Fruit fly (Drosophila melanogaster): ENCODE results near the gene CG46281.

The CG46281 gene

DNA sequence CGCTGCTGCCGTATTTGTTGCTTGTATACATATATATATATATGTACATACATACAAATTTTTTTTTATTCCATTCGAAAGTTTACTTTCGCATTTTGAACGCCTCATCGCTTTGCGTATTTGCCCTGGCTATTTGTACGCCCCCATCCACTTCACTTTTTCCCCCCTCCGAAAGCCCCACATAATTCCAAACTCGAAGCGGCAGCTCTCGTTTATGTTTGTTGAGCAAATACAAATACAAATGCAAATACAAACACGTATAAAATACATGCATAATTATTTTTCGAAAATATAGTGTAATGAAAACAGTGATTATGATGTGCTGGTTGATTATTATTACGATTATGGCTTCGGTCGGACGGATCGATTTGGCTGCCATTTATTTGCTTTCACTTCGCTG, 37.9 kb upstream of the CG46281 start (continued):
- peak; percentile 94 for TF ChIP-seq PHDP (tag; optimal IDR thresholded peaks at IDR 0.05)
- peak; percentile 21 for TF ChIP-seq tx (GFP tag; optimal IDR thresholded peaks at IDR 0.05)
- TF ChIP-seq CG32767 (GFP tag; IDR thresholded peaks at IDR 0.05): peak; percentile 38; the same call in 1 of the 2 replicates
- peak; percentile 77 for TF ChIP-seq jing (GFP tag; optimal IDR thresholded peaks at IDR 0.05)
- TF ChIP-seq sim (GFP tag; IDR thresholded peaks at IDR 0.05): peak; percentile 94
- peak; percentile 87 for TF ChIP-seq CG17802 (tag; optimal IDR thresholded peaks at IDR 0.05)
- no peak for TF ChIP-seq Neu2 (GFP tag; optimal IDR thresholded peaks at IDR 0.05; ENCODE audit: borderline replicate concordance)
- peak; percentile 76 for TF ChIP-seq CG12659 (GFP tag; optimal IDR thresholded peaks at IDR 0.05)
- TF ChIP-seq CG15479 (GFP tag; optimal IDR thresholded peaks at IDR 0.05): peak; percentile 15
- peak; percentile 77 for TF ChIP-seq cwo (GFP tag; optimal IDR thresholded peaks at IDR 0.05)
- TF ChIP-seq Rfx (GFP tag; IDR thresholded peaks at IDR 0.05): peak; percentile 47
- peak; percentile 24; the same call in 1 of the 2 replicates for TF ChIP-seq CG14441 (GFP tag; IDR thresholded peaks at IDR 0.05)
- no peak for TF ChIP-seq hth (optimal IDR thresholded peaks at IDR 0.05)
- peak; percentile 75 for TF ChIP-seq grn (GFP tag; optimal IDR thresholded peaks at IDR 0.05)
- no peak for TF ChIP-seq Ssrp (tag; optimal IDR thresholded peaks at IDR 0.05)
- no peak for TF ChIP-seq vfl (GFP tag; optimal IDR thresholded peaks at IDR 0.05)
- TF ChIP-seq CG6813 (GFP tag; optimal IDR thresholded peaks at IDR 0.05): peak; percentile 95
- peak; percentile 94 for TF ChIP-seq salm (tag; optimal IDR thresholded peaks at IDR 0.05)
- TF ChIP-seq trem (tag; optimal IDR thresholded peaks at IDR 0.05): peak; percentile 87
- peak; percentile 92 for TF ChIP-seq CG31441 (GFP tag; IDR thresholded peaks at IDR 0.05)
- peak; percentile 51 for TF ChIP-seq Antp (GFP tag; optimal IDR thresholded peaks at IDR 0.05)
- TF ChIP-seq zfh1 (GFP tag; IDR thresholded peaks at IDR 0.05): peak; percentile 80
- TF ChIP-seq Dbx (GFP tag; IDR thresholded peaks at IDR 0.05): 0 out of 3 replicates have a peak, but pooled peaks have one; percentile 36
- TF ChIP-seq gem (tag; optimal IDR thresholded peaks at IDR 0.05): peak; percentile 93
- peak; percentile 90 for TF ChIP-seq org-1 (GFP tag; optimal IDR thresholded peaks at IDR 0.05)
- no peak for TF ChIP-seq eve (GFP tag; optimal IDR thresholded peaks at IDR 0.05)
- peak; percentile 74 for TF ChIP-seq CG12299 (tag; optimal IDR thresholded peaks at IDR 0.05)
- TF ChIP-seq da (GFP tag; optimal IDR thresholded peaks at IDR 0.05): peak; percentile 28
- peak in 1 of 2 experiments; percentile 50 for TF ChIP-seq crp (GFP tag; optimal IDR thresholded peaks at IDR 0.05)
- peak; percentile 94 for TF ChIP-seq nerfin-1 (tag; optimal IDR thresholded peaks at IDR 0.05)
- no peak for TF ChIP-seq gfzf (GFP tag; optimal IDR thresholded peaks at IDR 0.05)
- TF ChIP-seq CG9609 (GFP tag; optimal IDR thresholded peaks at IDR 0.05): peak; percentile 46
- 0 out of 3 replicates have a peak, but pooled peaks have one; percentile 21 for TF ChIP-seq CG34422 (GFP tag; IDR thresholded peaks at IDR 0.05)
- no peak for TF ChIP-seq pros (GFP tag; optimal IDR thresholded peaks at IDR 0.05)
- no peak for TF ChIP-seq mld (GFP tag; IDR thresholded peaks at IDR 0.05; ENCODE audit: partially characterized antibody)
- peak; percentile 47; the same call in 1 of the 2 replicates for TF ChIP-seq sens-2 (GFP tag; IDR thresholded peaks at IDR 0.05)
- TF ChIP-seq CG16863 (GFP tag; optimal IDR thresholded peaks at IDR 0.05): peak; percentile 77
- TF ChIP-seq Doc3 (GFP tag; IDR thresholded peaks at IDR 0.05; ENCODE audit: partially characterized antibody): no peak
- TF ChIP-seq Fer1 (GFP tag; optimal IDR thresholded peaks at IDR 0.05): peak; percentile 91
- TF ChIP-seq MBD-R2 (GFP tag; IDR thresholded peaks at IDR 0.05): peak; percentile 27; the same call in 1 of the 2 replicates
- TF ChIP-seq CG3726 (GFP tag; IDR thresholded peaks at IDR 0.05): no peak
- TF ChIP-seq ro (GFP tag; IDR thresholded peaks at IDR 0.05): no peak
- no peak for TF ChIP-seq bowl (GFP tag; IDR thresholded peaks at IDR 0.05)
- peak; percentile 93 for TF ChIP-seq wek (GFP tag; optimal IDR thresholded peaks at IDR 0.05)
- peak; percentile 97 for TF ChIP-seq CG2875 (GFP tag; optimal IDR thresholded peaks at IDR 0.05)
- peak; percentile 66 for TF ChIP-seq CG10274 (GFP tag; optimal IDR thresholded peaks at IDR 0.05)
- TF ChIP-seq CG6791 (GFP tag; IDR thresholded peaks at IDR 0.05; ENCODE audit: partially characterized antibody): 0 out of 3 replicates have a peak, but pooled peaks have one; percentile 28
- TF ChIP-seq gro (GFP tag; optimal IDR thresholded peaks at IDR 0.05): no peak
- no peak for TF ChIP-seq E2f1 (GFP tag; IDR thresholded peaks at IDR 0.05)
- TF ChIP-seq kni (GFP tag; optimal IDR thresholded peaks at IDR 0.05): peak; percentile 79

All from whole organism, embryonic.